Fruit fly (Drosophila melanogaster): ENCODE measurements around the gene Apl.

The Apl gene

dm6 chr3L:16642954-16643353, 48.0 kb downstream of the Apl start (continued):
- TF ChIP-seq Drgx (GFP tag; IDR thresholded peaks at IDR 0.05) = peak; percentile 54; the same call in 1 of the 2 replicates
- no peak for TF ChIP-seq Eip74EF (GFP tag; optimal IDR thresholded peaks at IDR 0.05)
- no peak for TF ChIP-seq CG12299 (tag; optimal IDR thresholded peaks at IDR 0.05)
- TF ChIP-seq B-H2 (GFP tag; optimal IDR thresholded peaks at IDR 0.05) = no peak
- TF ChIP-seq ash1 (GFP tag; optimal IDR thresholded peaks at IDR 0.05) = no peak
- no peak for TF ChIP-seq Camta (GFP tag; optimal IDR thresholded peaks at IDR 0.05)
- TF ChIP-seq sd (tag; optimal IDR thresholded peaks at IDR 0.05) = no peak
- TF ChIP-seq CG11456 (GFP tag; IDR thresholded peaks at IDR 0.05) = no peak
- TF ChIP-seq Sox102F (GFP tag; optimal IDR thresholded peaks at IDR 0.05) = peak; percentile 22
- TF ChIP-seq wek (GFP tag; optimal IDR thresholded peaks at IDR 0.05) = no peak
- peak; percentile 51 for TF ChIP-seq phol (tag; optimal IDR thresholded peaks at IDR 0.05)
- TF ChIP-seq Hey (tag; optimal IDR thresholded peaks at IDR 0.05) = no peak
- no peak for TF ChIP-seq CG4282 (GFP tag; optimal IDR thresholded peaks at IDR 0.05)
- TF ChIP-seq CG3838 (GFP tag; optimal IDR thresholded peaks at IDR 0.05) = no peak
- no peak for TF ChIP-seq CG12659 (GFP tag; optimal IDR thresholded peaks at IDR 0.05)
- no peak for TF ChIP-seq peb (GFP tag; IDR thresholded peaks at IDR 0.05)
- no peak for TF ChIP-seq vnd (GFP tag; IDR thresholded peaks at IDR 0.05; ENCODE audit: partially characterized antibody)
- no peak for TF ChIP-seq Elba2 (GFP tag; optimal IDR thresholded peaks at IDR 0.05)
- TF ChIP-seq pros (GFP tag; optimal IDR thresholded peaks at IDR 0.05) = no peak
- peak; percentile 49; the same call in 1 of the 2 replicates for TF ChIP-seq Xrp1 (GFP tag; IDR thresholded peaks at IDR 0.05)
- TF ChIP-seq sens (GFP tag) = peak; percentile 86
- no peak for TF ChIP-seq CrebB (tag; optimal IDR thresholded peaks at IDR 0.05)
- TF ChIP-seq chinmo (GFP tag; IDR thresholded peaks at IDR 0.05; ENCODE audit: partially characterized antibody) = no peak
- TF ChIP-seq her (GFP tag; optimal IDR thresholded peaks at IDR 0.05) = no peak
- TF ChIP-seq CG10274 (GFP tag; optimal IDR thresholded peaks at IDR 0.05) = no peak
- TF ChIP-seq fd96Cb (tag; optimal IDR thresholded peaks at IDR 0.05) = no peak
- TF ChIP-seq B-H1 (GFP tag; IDR thresholded peaks at IDR 0.05) = no peak
- TF ChIP-seq CG17802 (tag; optimal IDR thresholded peaks at IDR 0.05) = no peak
- TF ChIP-seq CG14965 (GFP tag; optimal IDR thresholded peaks at IDR 0.05; ENCODE audit: borderline replicate concordance) = no peak
- TF ChIP-seq pum (GFP tag; optimal IDR thresholded peaks at IDR 0.05) = peak; percentile 2
- no peak for TF ChIP-seq CG7963 (GFP tag; IDR thresholded peaks at IDR 0.05; ENCODE audit: partially characterized antibody)
- no peak for TF ChIP-seq CG6854 (GFP tag; optimal IDR thresholded peaks at IDR 0.05)
- TF ChIP-seq pho (GFP tag; optimal IDR thresholded peaks at IDR 0.05) = no peak
- TF ChIP-seq CG34376 (GFP tag; optimal IDR thresholded peaks at IDR 0.05) = no peak
- no peak for TF ChIP-seq bab2 (GFP tag; optimal IDR thresholded peaks at IDR 0.05)
- no peak for TF ChIP-seq danr (GFP tag; IDR thresholded peaks at IDR 0.05)
- no peak for TF ChIP-seq CG17361 (GFP tag; IDR thresholded peaks at IDR 0.05)
- no peak for TF ChIP-seq Hsf (GFP tag; optimal IDR thresholded peaks at IDR 0.05)
- TF ChIP-seq slou (GFP tag; optimal IDR thresholded peaks at IDR 0.05) = no peak
- TF ChIP-seq caup (GFP tag; optimal IDR thresholded peaks at IDR 0.05; ENCODE audit: severe bottlenecking) = no peak
- no peak for TF ChIP-seq CG8944 (GFP tag; optimal IDR thresholded peaks at IDR 0.05)
- TF ChIP-seq D (optimal IDR thresholded peaks at IDR 0.05) = no peak
- TF ChIP-seq D (GFP tag; optimal IDR thresholded peaks at IDR 0.05) = no peak
- no peak for TF ChIP-seq grau (tag; optimal IDR thresholded peaks at IDR 0.05)
- no peak for TF ChIP-seq dati (GFP tag; IDR thresholded peaks at IDR 0.05)
- no peak for TF ChIP-seq CG8924 (tag; optimal IDR thresholded peaks at IDR 0.05)
- no peak for TF ChIP-seq BtbVII (GFP tag; optimal IDR thresholded peaks at IDR 0.05)
- no peak for TF ChIP-seq Awh (GFP tag; IDR thresholded peaks at IDR 0.05)
- TF ChIP-seq CG1529 (GFP tag; optimal IDR thresholded peaks at IDR 0.05) = no peak
- TF ChIP-seq CG15514 (GFP tag; optimal IDR thresholded peaks at IDR 0.05) = no peak
- TF ChIP-seq CG2202 (tag; optimal IDR thresholded peaks at IDR 0.05) = no peak

All from whole organism, embryonic.